Fruit fly (Drosophila melanogaster) whole organism, embryonic: ENCODE data around the gene CG14352.

Source experiments
- B-H1 ChIP-seq: fragments of 200-800 bp; sonication (Bioruptor generic); IDR thresholded peaks from 3 replicates; pipeline ENCODE4 v1.3.6; 2022; ENCODE audit warnings: missing biosample characterization, missing genetic modification characterization
- Bgb ChIP-seq: fragments of 200-800 bp; sonication (Bioruptor generic); IDR thresholded peaks from 2 replicates; pipeline ENCODE4 v1.3.6; 2022; ENCODE audit warnings: missing biosample characterization, missing genetic modification characterization; ENCODE audit not compliant: partially characterized antibody
- BtbVII ChIP-seq: fragments of 200-800 bp; sonication (Bioruptor generic); optimal IDR thresholded peaks from 3 replicates; lab custom pipeline; 2017; ENCODE audit warnings: missing biosample characterization, mild to moderate bottlenecking, missing genetic modification characterization
- CG11456 ChIP-seq: fragments of 200-800 bp; sonication (Bioruptor generic); IDR thresholded peaks from 3 replicates; pipeline ENCODE4 v1.3.6; 2022; ENCODE audit warnings: missing biosample characterization, missing genetic modification characterization
- CG12104 ChIP-seq: fragments of 200-800 bp; sonication (Bioruptor generic); optimal IDR thresholded peaks from 3 replicates; lab custom pipeline; 2016; ENCODE audit warnings: missing biosample characterization, missing genetic modification characterization
- CG12942 ChIP-seq: fragments of 200-800 bp; sonication (Bioruptor generic); optimal IDR thresholded peaks from 3 replicates; lab custom pipeline; 2016; ENCODE audit warnings: missing biosample characterization, missing genetic modification characterization
- CG13287 ChIP-seq: fragments of 200-800 bp; sonication (Bioruptor generic); IDR thresholded peaks from 2 replicates; pipeline ENCODE4 v1.3.6; 2022; ENCODE audit warnings: missing biosample characterization, missing genetic modification characterization; ENCODE audit not compliant: partially characterized antibody
- CG13296 ChIP-seq: fragments of 200-800 bp; sonication (Bioruptor generic); optimal IDR thresholded peaks from 3 replicates; lab custom pipeline; 2018; ENCODE audit warnings: missing biosample characterization, mild to moderate bottlenecking, missing genetic modification characterization
- CG14710 ChIP-seq: fragments of 200-800 bp; sonication (Bioruptor generic); optimal IDR thresholded peaks from 3 replicates; lab custom pipeline; 2019; ENCODE audit warnings: missing biosample characterization, mild to moderate bottlenecking, missing genetic modification characterization, moderate library complexity
- CG17568 ChIP-seq: fragments of 200-800 bp; sonication (Bioruptor generic); optimal IDR thresholded peaks from 2 replicates; lab custom pipeline; 2018; ENCODE audit warnings: missing biosample characterization, mild to moderate bottlenecking, missing genetic modification characterization, moderate library complexity
- CG17612 ChIP-seq: fragments of 200-800 bp; sonication (Bioruptor generic); IDR thresholded peaks from 2 replicates; pipeline ENCODE4 v1.3.6; 2022; ENCODE audit warnings: missing biosample characterization, missing genetic modification characterization
- CG18011 ChIP-seq: fragments of 200-800 bp; sonication (Bioruptor generic); optimal IDR thresholded peaks from 2 replicates; lab custom pipeline; 2017; ENCODE audit warnings: missing biosample characterization, missing genetic modification characterization, mild to moderate bottlenecking, moderate library complexity, missing genotype
- CG18619 ChIP-seq: fragments of 200-800 bp; sonication (Bioruptor generic); optimal IDR thresholded peaks from 3 replicates; lab custom pipeline; 2017; ENCODE audit warnings: missing biosample characterization, mild to moderate bottlenecking, missing genetic modification characterization
- CG2129 ChIP-seq: fragments of 200-800 bp; sonication (Bioruptor generic); IDR thresholded peaks from 2 replicates; pipeline ENCODE4 v1.3.6; 2022; ENCODE audit warnings: missing biosample characterization, missing genetic modification characterization; ENCODE audit not compliant: partially characterized antibody
- CG2678 ChIP-seq: fragments of 200-800 bp; sonication (Bioruptor generic); optimal IDR thresholded peaks from 3 replicates; lab custom pipeline; 2019; ENCODE audit warnings: missing biosample characterization, mild to moderate bottlenecking, missing genetic modification characterization, moderate library complexity
- CG31224 ChIP-seq: fragments of 200-800 bp; sonication (Bioruptor generic); IDR thresholded peaks from 2 replicates; pipeline ENCODE4 v1.3.6; 2022; ENCODE audit warnings: missing biosample characterization, missing genetic modification characterization
- CG3281 ChIP-seq: fragments of 200-800 bp; sonication (Bioruptor generic); optimal IDR thresholded peaks from 3 replicates; lab custom pipeline; 2017; ENCODE audit warnings: missing biosample characterization, mild to moderate bottlenecking, missing genetic modification characterization
- CG33213 ChIP-seq: fragments of 200-800 bp; sonication (Bioruptor generic); optimal IDR thresholded peaks from 3 replicates; lab custom pipeline; 2016; ENCODE audit warnings: missing biosample characterization, missing genetic modification characterization
- CG3995 ChIP-seq: fragments of 200-800 bp; sonication (Bioruptor generic); optimal IDR thresholded peaks from 3 replicates; lab custom pipeline; 2016; ENCODE audit warnings: missing biosample characterization, missing genetic modification characterization
- CG4282 ChIP-seq: fragments of 200-800 bp; sonication (Bioruptor generic); optimal IDR thresholded peaks from 2 replicates; lab custom pipeline; 2016; ENCODE audit warnings: missing biosample characterization, missing genetic modification characterization
- CG43689 ChIP-seq: fragments of 200-800 bp; sonication (Bioruptor generic); IDR thresholded peaks from 2 replicates; pipeline ENCODE4 v1.3.6; 2022; ENCODE audit warnings: missing biosample characterization, missing genetic modification characterization
- CG7357 ChIP-seq: fragments of 200-800 bp; sonication (Bioruptor generic); IDR thresholded peaks from 3 replicates; pipeline ENCODE4 v1.3.6; 2022; ENCODE audit warnings: missing biosample characterization, missing genetic modification characterization
- CG8290 ChIP-seq, 3 experiments: fragments of 200-800 bp; sonication (Bioruptor generic); optimal IDR thresholded peaks; 2 replicates each; lab custom pipeline; 2016 to 2019; ENCODE audit warnings: missing biosample characterization in 3 of 3, missing genetic modification characterization in 3 of 3, mild to moderate bottlenecking in 2 of 3, moderate library complexity in 1 of 3
- Dad ChIP-seq: fragments of 200-800 bp; sonication (Bioruptor generic); optimal IDR thresholded peaks from 3 replicates; lab custom pipeline; 2016; ENCODE audit warnings: missing biosample characterization, missing genetic modification characterization
- Dip2 ChIP-seq: fragments of 200-800 bp; sonication (Bioruptor generic); IDR thresholded peaks from 2 replicates; pipeline ENCODE4 v1.3.6; 2022; ENCODE audit warnings: missing biosample characterization, missing genetic modification characterization
- Dref ChIP-seq: fragments of 200-800 bp; sonication (Bioruptor generic); IDR thresholded peaks from 2 replicates; pipeline ENCODE4 v1.3.6; 2022; ENCODE audit warnings: missing biosample characterization, missing genetic modification characterization
- Fer3 ChIP-seq: fragments of 200-800 bp; sonication (Bioruptor generic); optimal IDR thresholded peaks from 2 replicates; lab custom pipeline; 2018; ENCODE audit warnings: missing biosample characterization, mild to moderate bottlenecking, missing genetic modification characterization, moderate library complexity
- Hmx ChIP-seq: fragments of 200-800 bp; sonication (Bioruptor generic); optimal IDR thresholded peaks from 2 replicates; lab custom pipeline; 2016; ENCODE audit warnings: missing biosample characterization, missing genetic modification characterization
- Side ChIP-seq: fragments of 200-800 bp; sonication (Bioruptor generic); optimal IDR thresholded peaks from 2 replicates; lab custom pipeline; 2016; ENCODE audit warnings: missing biosample characterization, missing genetic modification characterization
- Vsx1 ChIP-seq: fragments of 200-800 bp; sonication (Bioruptor generic); optimal IDR thresholded peaks from 2 replicates; lab custom pipeline; 2017; ENCODE audit warnings: missing biosample characterization, mild to moderate bottlenecking, missing genetic modification characterization, missing genetic modification reagents
- ab ChIP-seq: fragments of 200-800 bp; sonication (Bioruptor generic); optimal IDR thresholded peaks from 2 replicates; lab custom pipeline; 2016; ENCODE audit warnings: missing biosample characterization, missing genetic modification characterization
- chinmo ChIP-seq: fragments of 200-800 bp; sonication (Bioruptor generic); IDR thresholded peaks from 4 replicates; pipeline ENCODE4 v1.3.6; 2022; ENCODE audit warnings: missing biosample characterization, missing genetic modification characterization; ENCODE audit not compliant: partially characterized antibody
- croc ChIP-seq: fragments of 200-800 bp; sonication (Bioruptor generic); conservative IDR thresholded peaks from 3 replicates; pipeline ENCODE4 v1.3.6; 2022; ENCODE audit warnings: missing biosample characterization, missing genetic modification characterization
- danr ChIP-seq: fragments of 200-800 bp; sonication (Bioruptor generic); IDR thresholded peaks from 2 replicates; pipeline ENCODE4 v1.3.6; 2022; ENCODE audit warnings: missing biosample characterization, missing genetic modification characterization
- dm ChIP-seq: fragments of 200-800 bp; sonication (Bioruptor generic); optimal IDR thresholded peaks from 3 replicates; lab custom pipeline; 2016; ENCODE audit warnings: missing biosample characterization, missing genetic modification characterization
- eve ChIP-seq, 2 experiments: fragments of >200 bp; optimal IDR thresholded peaks; 2 replicates each; lab custom pipeline; 2017; ENCODE audit warnings: missing biosample characterization in 2 of 2, missing genetic modification characterization in 2 of 2
- fd3F ChIP-seq: fragments of 200-800 bp; sonication (Bioruptor generic); optimal IDR thresholded peaks from 2 replicates; lab custom pipeline; 2018; ENCODE audit warnings: missing biosample characterization, mild to moderate bottlenecking, missing genetic modification characterization, moderate library complexity
- ftz-f1 ChIP-seq: fragments of 200-800 bp; sonication (Bioruptor generic); optimal IDR thresholded peaks from 2 replicates; lab custom pipeline; 2016; ENCODE audit warnings: missing biosample characterization, missing genetic modification characterization
- ham ChIP-seq: fragments of 200-800 bp; sonication (Bioruptor generic); IDR thresholded peaks from 2 replicates; pipeline ENCODE4 v1.3.6; 2022; ENCODE audit warnings: missing biosample characterization, missing genetic modification characterization
- jing ChIP-seq: fragments of 200-800 bp; sonication (Bioruptor generic); optimal IDR thresholded peaks from 2 replicates; lab custom pipeline; 2018; ENCODE audit warnings: missing biosample characterization, mild to moderate bottlenecking, missing genetic modification characterization
- peb ChIP-seq: fragments of 200-800 bp; sonication (Bioruptor generic); IDR thresholded peaks from 2 replicates; pipeline ENCODE4 v1.3.6; 2022; ENCODE audit warnings: missing biosample characterization, missing genetic modification characterization
- pzg ChIP-seq: fragments of 200-800 bp; sonication (Bioruptor generic); optimal IDR thresholded peaks from 3 replicates; lab custom pipeline; 2018; ENCODE audit warnings: missing biosample characterization, mild to moderate bottlenecking, missing genetic modification characterization, moderate library complexity
- rib ChIP-seq: fragments of 200-800 bp; sonication (Bioruptor generic); IDR thresholded peaks from 2 replicates; pipeline ENCODE4 v1.3.6; 2022; ENCODE audit warnings: missing biosample characterization, missing genetic modification characterization
- schlank ChIP-seq: fragments of 200-800 bp; sonication (Bioruptor generic); optimal IDR thresholded peaks from 2 replicates; lab custom pipeline; 2018; ENCODE audit warnings: missing biosample characterization, mild to moderate bottlenecking, missing genetic modification characterization
- scrt ChIP-seq: fragments of 200-800 bp; sonication (Bioruptor generic); optimal IDR thresholded peaks from 2 replicates; lab custom pipeline; 2018; ENCODE audit warnings: missing biosample characterization, mild to moderate bottlenecking, missing genetic modification characterization, moderate library complexity
- seq ChIP-seq: fragments of 200-800 bp; sonication (Bioruptor generic); IDR thresholded peaks from 2 replicates; pipeline ENCODE4 v1.3.6; 2022; ENCODE audit warnings: missing biosample characterization, missing genetic modification characterization
- sqz ChIP-seq: fragments of 200-800 bp; sonication (Bioruptor generic); optimal IDR thresholded peaks from 3 replicates; lab custom pipeline; 2018; ENCODE audit warnings: missing biosample characterization, mild to moderate bottlenecking, missing genetic modification characterization
- tna ChIP-seq: fragments of 200-800 bp; sonication (Bioruptor generic); IDR thresholded peaks from 2 replicates; pipeline ENCODE4 v1.3.6; 2022; ENCODE audit warnings: missing biosample characterization, missing genetic modification characterization; ENCODE audit not compliant: partially characterized antibody
- usp ChIP-seq: fragments of >200 bp; optimal IDR thresholded peaks from 2 replicates; lab custom pipeline; 2017; ENCODE audit warnings: missing biosample characterization, missing genetic modification characterization

CG14352 gene

dm6 chr2L:1637832-1638649 lies 26.8 kb downstream of the CG14352 start (continued):
- TF ChIP-seq chinmo (GFP tag; lab: Robert Waterston, UW), result peak; percentile 100
- TF ChIP-seq tna (GFP tag; lab: Robert Waterston, UW), result no peak
- 0 out of 2 replicates have a peak, but pooled peaks have one; percentile 12 for TF ChIP-seq rib
- TF ChIP-seq CG7357 (GFP tag; lab: Robert Waterston, UW), result no peak
- no peak for TF ChIP-seq CG2678 (tag; lab: Kevin White, UChicago)
- TF ChIP-seq CG43689 (GFP tag; lab: Robert Waterston, UW), result no peak
- TF ChIP-seq Bgb, result peak; percentile 24; the same call in 1 of the 2 replicates
- peak; percentile 11 for TF ChIP-seq BtbVII
- peak; percentile 38 for TF ChIP-seq schlank (tag; lab: Kevin White, UChicago)
- TF ChIP-seq CG4282 (GFP tag; lab: Kevin White, UChicago), result no peak
- TF ChIP-seq CG12104 (GFP tag; lab: Kevin White, UChicago), result no peak
- no peak for TF ChIP-seq CG33213 (GFP tag; lab: Kevin White, UChicago)
- TF ChIP-seq Side (GFP tag; lab: Kevin White, UChicago), result peak; percentile 9
- no peak for TF ChIP-seq Dip2 (GFP tag; lab: Robert Waterston, UW)
- TF ChIP-seq CG18011 (GFP tag; lab: Kevin White, UChicago), result no peak
- no peak for TF ChIP-seq croc (GFP tag; lab: Robert Waterston, UW)
- TF ChIP-seq CG12942 (GFP tag; lab: Kevin White, UChicago), result no peak
- no peak for TF ChIP-seq ham (GFP tag; lab: Robert Waterston, UW)
- TF ChIP-seq peb (GFP tag; lab: Robert Waterston, UW), result no peak
- TF ChIP-seq CG31224 (GFP tag; lab: Robert Waterston, UW), result peak; percentile 34; the same call in 1 of the 2 replicates
- peak; percentile 13; the same call in 1 of the 2 replicates for TF ChIP-seq CG13287 (GFP tag; lab: Robert Waterston, UW)
- TF ChIP-seq dm, result no peak
- TF ChIP-seq CG2129, result no peak
- peak; percentile 57 for TF ChIP-seq CG13296 (GFP tag; lab: Kevin White, UChicago)
- TF ChIP-seq scrt (GFP tag; lab: Kevin White, UChicago), result peak; percentile 21
- TF ChIP-seq CG18619, result peak; percentile 11
- TF ChIP-seq ftz-f1 (GFP tag; lab: Kevin White, UChicago), result peak; percentile 89
- no peak for TF ChIP-seq usp (GFP tag; lab: Kevin White, UChicago)
- no peak for TF ChIP-seq ab (GFP tag; lab: Kevin White, UChicago)
- no peak for TF ChIP-seq CG17612 (GFP tag; lab: Robert Waterston, UW)
- no peak for TF ChIP-seq CG11456
- TF ChIP-seq seq (GFP tag; lab: Robert Waterston, UW), result peak; percentile 20; the same call in 1 of the 2 replicates
- TF ChIP-seq CG3995 (GFP tag; lab: Kevin White, UChicago), result no peak
- TF ChIP-seq Fer3 (tag; lab: Kevin White, UChicago), result peak; percentile 24
- no peak for TF ChIP-seq CG14710 (tag; lab: Kevin White, UChicago)
- TF ChIP-seq jing (GFP tag; lab: Kevin White, UChicago), result no peak
- TF ChIP-seq danr, result no peak
- TF ChIP-seq Vsx1 (GFP tag; lab: Kevin White, UChicago), result no peak
- no peak for TF ChIP-seq Dad (GFP tag; lab: Kevin White, UChicago)
- no peak for TF ChIP-seq pzg (GFP tag; lab: Kevin White, UChicago)
- peak; percentile 69 for TF ChIP-seq CG3281
- peak; percentile 72 for TF ChIP-seq sqz (GFP tag; lab: Kevin White, UChicago)
- no peak for TF ChIP-seq CG8290 (GFP tag; optimal IDR thresholded peaks at IDR 0.05; lab: Kevin White, UChicago)
- peak in 1 of 2 experiments; percentile 54 for TF ChIP-seq CG8290 (tag; optimal IDR thresholded peaks at IDR 0.05; lab: Kevin White, UChicago)
- no peak for TF ChIP-seq Dref (GFP tag; lab: Robert Waterston, UW)
- peak; percentile 30 for TF ChIP-seq CG17568 (GFP tag; lab: Kevin White, UChicago)
- peak in 1 of 2 experiments; percentile 49 for TF ChIP-seq eve (GFP tag; optimal IDR thresholded peaks at IDR 0.05; lab: Kevin White, UChicago)
- no peak for TF ChIP-seq Hmx (GFP tag; lab: Kevin White, UChicago)
- no peak for TF ChIP-seq B-H1 (GFP tag; lab: Robert Waterston, UW)
- peak; percentile 35 for TF ChIP-seq fd3F (GFP tag; lab: Kevin White, UChicago)
